Worm (Caenorhabditis elegans) whole organism, young adult: ENCODE measurements around the gene droe-4.

Experiments used
- D2030.7 ChIP-seq: fragments of 200-800 bp; sonication (Bioruptor generic); IDR thresholded peaks from 2 replicates; pipeline ENCODE4 v1.3.6; 2022; ENCODE audit warnings: missing genetic modification reagents, missing genetic modification characterization, missing compliant biosample characterization
- F10E7.11 ChIP-seq: sonication (generic microtip); optimal IDR thresholded peaks from 2 replicates; lab custom pipeline; 2017; ENCODE audit warnings: mild to moderate bottlenecking, missing genetic modification characterization, moderate library complexity, missing compliant biosample characterization
- F22D6.2 ChIP-seq: sonication (generic microtip); optimal IDR thresholded peaks from 2 replicates; lab custom pipeline; 2016; ENCODE audit warnings: mild to moderate bottlenecking, missing genetic modification characterization, missing compliant biosample characterization
- F33H1.4 ChIP-seq: fragments of 200-800 bp; sonication (Bioruptor generic); IDR thresholded peaks from 2 replicates; pipeline ENCODE4 v1.3.6; 2022; ENCODE audit warnings: missing genetic modification reagents, missing genetic modification characterization, missing compliant biosample characterization
- F39B2.1 ChIP-seq: fragments of 200-800 bp; sonication (Bioruptor generic); IDR thresholded peaks from 2 replicates; pipeline ENCODE4 v1.3.6; 2022; ENCODE audit warnings: missing genetic modification reagents, missing genetic modification characterization, missing compliant biosample characterization
- F52B5.7 ChIP-seq: sonication (generic microtip); optimal IDR thresholded peaks from 2 replicates; lab custom pipeline; 2016; ENCODE audit warnings: mild to moderate bottlenecking, missing genetic modification characterization, missing compliant biosample characterization
- F57C9.4 ChIP-seq: sonication (generic microtip); optimal IDR thresholded peaks from 2 replicates; lab custom pipeline; 2017; ENCODE audit warnings: mild to moderate bottlenecking, missing genetic modification characterization, missing compliant biosample characterization
- K11D2.4 ChIP-seq: fragments of 200-800 bp; sonication (Bioruptor generic); IDR thresholded peaks from 2 replicates; pipeline ENCODE4 v1.3.6; 2022; ENCODE audit warnings: missing genetic modification reagents, missing genetic modification characterization, missing compliant biosample characterization
- K12H6.12 ChIP-seq: fragments of 200-800 bp; sonication (Bioruptor generic); optimal IDR thresholded peaks from 2 replicates; lab custom pipeline; 2018; ENCODE audit warnings: mild to moderate bottlenecking, missing genetic modification characterization, missing compliant biosample characterization
- Y53F4B.3 ChIP-seq: fragments of 200-800 bp; sonication (Bioruptor generic); IDR thresholded peaks from 2 replicates; pipeline ENCODE4 v1.3.6; 2022; ENCODE audit warnings: missing genetic modification reagents, missing genetic modification characterization, missing compliant biosample characterization
- Y56A3A.18 ChIP-seq: fragments of 200-800 bp; sonication (Bioruptor generic); IDR thresholded peaks from 2 replicates; pipeline ENCODE4 v1.3.6; 2022; ENCODE audit warnings: missing genetic modification reagents, missing genetic modification characterization, missing compliant biosample characterization
- aptf-2 ChIP-seq: fragments of 200-800 bp; sonication (Bioruptor generic); conservative IDR thresholded peaks from 2 replicates; pipeline ENCODE4 v1.3.6; 2022; ENCODE audit warnings: missing genetic modification reagents, missing genetic modification characterization, missing compliant biosample characterization
- aptf-3 ChIP-seq: fragments of 200-800 bp; sonication (Bioruptor generic); IDR thresholded peaks from 2 replicates; pipeline ENCODE4 v1.3.6; 2022; ENCODE audit warnings: missing genetic modification characterization, missing compliant biosample characterization
- ccch-3 ChIP-seq: fragments of 200-800 bp; sonication (Bioruptor generic); optimal IDR thresholded peaks from 2 replicates; lab custom pipeline; 2018; ENCODE audit warnings: mild to moderate bottlenecking, missing genetic modification characterization, missing compliant biosample characterization
- cebp-1 ChIP-seq, 2 experiments: fragments of 200-800 bp in 1 of 2; sonication (Bioruptor generic) in 1 of 2; sonication (generic microtip) in 1 of 2; IDR thresholded peaks in 1 of 2; optimal IDR thresholded peaks in 1 of 2; 2 replicates each; pipeline versions ENCODE4 v1.3.6 to Lab custom; 2017 to 2022; ENCODE audit warnings: missing compliant biosample characterization in 2 of 2, missing genetic modification characterization in 2 of 2, mild to moderate bottlenecking in 1 of 2, missing genetic modification reagents in 1 of 2, moderate library complexity in 1 of 2
- cebp-2 ChIP-seq: fragments of 200-800 bp; sonication (Bioruptor generic); IDR thresholded peaks from 2 replicates; pipeline ENCODE4 v1.3.6; 2022; ENCODE audit warnings: missing genetic modification characterization, missing compliant biosample characterization
- ceh-27 ChIP-seq: fragments of 200-800 bp; sonication (Bioruptor generic); optimal IDR thresholded peaks from 2 replicates; lab custom pipeline; 2018; ENCODE audit warnings: mild to moderate bottlenecking, missing genetic modification characterization, moderate library complexity, missing compliant biosample characterization
- ceh-40 ChIP-seq: fragments of 200-800 bp; sonication (Bioruptor generic); IDR thresholded peaks from 2 replicates; pipeline ENCODE4 v1.3.6; 2022; ENCODE audit warnings: missing genetic modification characterization, missing compliant biosample characterization
- ceh-58 ChIP-seq: fragments of 200-800 bp; sonication (Bioruptor generic); IDR thresholded peaks from 2 replicates; pipeline ENCODE4 v1.3.6; 2022; ENCODE audit warnings: missing genetic modification characterization, missing compliant biosample characterization
- dox-1 ChIP-seq: fragments of 200-800 bp; sonication (Bioruptor generic); IDR thresholded peaks from 2 replicates; pipeline ENCODE4 v1.3.6; 2022; ENCODE audit warnings: missing genetic modification reagents, missing genetic modification characterization, missing compliant biosample characterization
- dpff-1 ChIP-seq: sonication (generic microtip); optimal IDR thresholded peaks from 2 replicates; lab custom pipeline; 2017; ENCODE audit warnings: mild to moderate bottlenecking, missing genetic modification characterization, missing compliant biosample characterization
- efl-1 ChIP-seq: fragments of 150-350 bp; optimal IDR thresholded peaks from 2 replicates; lab custom pipeline; 2014; ENCODE audit warnings: missing biosample characterization, missing genetic modification reagents, missing genetic modification characterization
- egl-44 ChIP-seq: fragments of 200-800 bp; sonication (Bioruptor generic); IDR thresholded peaks from 2 replicates; pipeline ENCODE4 v1.3.6; 2022; ENCODE audit warnings: missing genetic modification reagents, missing genetic modification characterization, missing compliant biosample characterization
- ekl-4 ChIP-seq: fragments of 200-800 bp; sonication (Bioruptor generic); IDR thresholded peaks from 2 replicates; pipeline ENCODE4 v1.3.6; 2022; ENCODE audit warnings: missing genetic modification reagents, missing genetic modification characterization, missing compliant biosample characterization
- him-1 ChIP-seq: sonication (generic microtip); optimal IDR thresholded peaks from 2 replicates; lab custom pipeline; 2016; ENCODE audit warnings: missing genotype, missing genetic modification reagents, missing genetic modification characterization, missing compliant biosample characterization
- hmg-20 ChIP-seq: fragments of 200-800 bp; sonication (Bioruptor generic); IDR thresholded peaks from 2 replicates; pipeline ENCODE4 v1.3.6; 2022; ENCODE audit warnings: missing genetic modification reagents, missing genetic modification characterization, missing compliant biosample characterization
- hsf-1 ChIP-seq: fragments of 200-800 bp; sonication (Bioruptor generic); IDR thresholded peaks from 2 replicates; pipeline ENCODE4 v1.3.6; 2022; ENCODE audit warnings: missing genetic modification reagents, missing genetic modification characterization, missing compliant biosample characterization
- lag-1 ChIP-seq: fragments of 200-800 bp; sonication (Bioruptor generic); IDR thresholded peaks from 2 replicates; pipeline ENCODE4 v1.3.6; 2022; ENCODE audit warnings: missing genetic modification reagents, missing genetic modification characterization, missing compliant biosample characterization
- let-526 ChIP-seq: fragments of 200-800 bp; sonication (Bioruptor generic); IDR thresholded peaks from 2 replicates; pipeline ENCODE4 v1.3.6; 2022; ENCODE audit warnings: missing genetic modification reagents, missing genetic modification characterization, missing compliant biosample characterization
- let-607 ChIP-seq, 2 experiments: fragments of 200-800 bp in 1 of 2; sonication (Bioruptor generic) in 1 of 2; sonication (generic microtip) in 1 of 2; optimal IDR thresholded peaks; 2 replicates each; lab custom pipeline; 2016 to 2018; ENCODE audit warnings: mild to moderate bottlenecking in 2 of 2, missing compliant biosample characterization in 2 of 2, missing genetic modification characterization in 2 of 2, moderate library complexity in 2 of 2, missing genotype in 1 of 2
- lin-35 ChIP-seq, 3 experiments: fragments of 150-350 bp in 2 of 3; sonication (generic microtip) in 1 of 3; optimal IDR thresholded peaks; 2 replicates each; lab custom pipeline; 2014 to 2018; ENCODE audit warnings: missing biosample characterization in 3 of 3, missing genetic modification characterization in 3 of 3, missing genetic modification reagents in 3 of 3
- lin-40 ChIP-seq: sonication (generic microtip); optimal IDR thresholded peaks from 2 replicates; lab custom pipeline; 2016; ENCODE audit warnings: missing genetic modification characterization, mild to moderate bottlenecking, missing compliant biosample characterization, missing genotype, missing genetic modification reagents
- lsl-1 ChIP-seq: fragments of 200-800 bp; sonication (Bioruptor generic); optimal IDR thresholded peaks from 2 replicates; lab custom pipeline; 2018; ENCODE audit warnings: mild to moderate bottlenecking, missing genetic modification characterization, moderate library complexity, missing compliant biosample characterization
- lsy-27 ChIP-seq: sonication (generic microtip); optimal IDR thresholded peaks from 2 replicates; lab custom pipeline; 2017; ENCODE audit warnings: missing genetic modification characterization, mild to moderate bottlenecking, missing compliant biosample characterization, antibody characterized with exemption, missing genotype, borderline replicate concordance; ENCODE audit not compliant: insufficient read depth
- nfya-1 ChIP-seq: sonication (generic microtip); optimal IDR thresholded peaks from 2 replicates; lab custom pipeline; 2017; ENCODE audit warnings: antibody characterized with exemption, missing compliant biosample characterization, missing genetic modification characterization, borderline replicate concordance; ENCODE audit not compliant: insufficient read depth
- nfya-2 ChIP-seq: fragments of 200-800 bp; sonication (Bioruptor generic); IDR thresholded peaks from 2 replicates; pipeline ENCODE4 v1.3.6; 2022; ENCODE audit warnings: missing genetic modification reagents, missing genetic modification characterization, missing compliant biosample characterization
- nfyb-1 ChIP-seq: fragments of 200-800 bp; sonication (Bioruptor generic); IDR thresholded peaks from 2 replicates; pipeline ENCODE4 v1.3.6; 2022; ENCODE audit warnings: missing genetic modification reagents, missing genetic modification characterization, missing compliant biosample characterization
- nhr-120 ChIP-seq: fragments of 200-800 bp; sonication (Bioruptor generic); IDR thresholded peaks from 2 replicates; pipeline ENCODE4 v1.3.6; 2022; ENCODE audit warnings: missing genetic modification characterization, missing compliant biosample characterization
- nhr-90 ChIP-seq: sonication (generic microtip); optimal IDR thresholded peaks from 2 replicates; lab custom pipeline; 2016; ENCODE audit warnings: missing genotype, mild to moderate bottlenecking, missing genetic modification characterization, missing compliant biosample characterization
- pha-4 ChIP-seq: fragments of 150-350 bp; sonication (generic microtip); optimal IDR thresholded peaks from 2 replicates; lab custom pipeline; 2014; ENCODE audit warnings: missing biosample characterization, missing genetic modification reagents, missing genetic modification characterization
- repo-1 ChIP-seq: sonication (generic microtip); optimal IDR thresholded peaks from 2 replicates; lab custom pipeline; 2017; ENCODE audit warnings: mild to moderate bottlenecking, missing genetic modification characterization, missing compliant biosample characterization
- rpc-1 ChIP-seq, 2 experiments: fragments of 150-350 bp in 1 of 2; sonication (generic microtip) in 1 of 2; optimal IDR thresholded peaks; 2 replicates each; lab custom pipeline; 2014 to 2018; ENCODE audit warnings: missing biosample characterization in 1 of 2, missing genetic modification characterization in 1 of 2, missing genetic modification reagents in 1 of 2, missing genotype in 1 of 2
- snpc-3.4 ChIP-seq: sonication (generic microtip); optimal IDR thresholded peaks from 2 replicates; lab custom pipeline; 2017; ENCODE audit warnings: missing genetic modification characterization, mild to moderate bottlenecking, missing compliant biosample characterization, antibody characterized with exemption, moderate library complexity, missing genotype, missing genetic modification reagents
- sptf-2 ChIP-seq: fragments of 200-800 bp; sonication (Bioruptor generic); optimal IDR thresholded peaks from 2 replicates; lab custom pipeline; 2018; ENCODE audit warnings: mild to moderate bottlenecking, missing genetic modification characterization, missing compliant biosample characterization
- zim-3 ChIP-seq: sonication (generic microtip); optimal IDR thresholded peaks from 2 replicates; lab custom pipeline; 2017; ENCODE audit warnings: mild to moderate bottlenecking, missing genetic modification characterization, moderate library complexity, missing compliant biosample characterization
- ztf-26 ChIP-seq: sonication (generic microtip); optimal IDR thresholded peaks from 2 replicates; lab custom pipeline; 2017; ENCODE audit warnings: missing genetic modification characterization, missing compliant biosample characterization

Gene droe-4

ce11 chrV:14028256-14028743, 35.8 kb downstream of the droe-4 start (continued):
- no peak for TF ChIP-seq nhr-90 (tag; lab: Kevin White, UChicago)
- no peak for TF ChIP-seq nfyb-1
- no peak for TF ChIP-seq K12H6.12 (tag; lab: Kevin White, UChicago)
- no peak for TF ChIP-seq F57C9.4 (tag; lab: Kevin White, UChicago)
- TF ChIP-seq F33H1.4 (GFP tag; lab: Robert Waterston, UW), result peak; percentile 66
- TF ChIP-seq lsl-1 (GFP tag; lab: Kevin White, UChicago), result peak; percentile 64
- TF ChIP-seq hsf-1 (GFP tag; lab: Robert Waterston, UW), result peak; percentile 74
- TF ChIP-seq Y53F4B.3, result peak; percentile 57
- peak; percentile 43; the same call in 1 of the 2 replicates for TF ChIP-seq cebp-1 (GFP tag; IDR thresholded peaks at IDR 0.05; lab: Robert Waterston, UW)
- no peak for TF ChIP-seq cebp-1 (tag; optimal IDR thresholded peaks at IDR 0.05; lab: Kevin White, UChicago)
- peak; percentile 15 for TF ChIP-seq efl-1 (GFP tag; lab: Kevin White, UChicago)
- no peak for TF ChIP-seq pha-4 (tag; lab: Kevin White, UChicago)
- TF ChIP-seq F10E7.11 (tag; lab: Kevin White, UChicago), result no peak
- TF ChIP-seq ztf-26 (tag; lab: Kevin White, UChicago), result no peak
- 0 out of 2 replicates have a peak, but pooled peaks have one; percentile 88 for TF ChIP-seq cebp-2
- TF ChIP-seq lin-40 (tag; lab: Kevin White, UChicago), result no peak
- TF ChIP-seq let-607 (tag; optimal IDR thresholded peaks at IDR 0.05; lab: Kevin White, UChicago), result peak in 1 of 2 experiments; percentile 15
- no peak; the same call in 1 of the 2 replicates for TF ChIP-seq F39B2.1 (GFP tag; lab: Robert Waterston, UW)
- TF ChIP-seq D2030.7 (GFP tag; lab: Robert Waterston, UW), result peak; percentile 96
- no peak for TF ChIP-seq ccch-3 (GFP tag; lab: Kevin White, UChicago)
- 0 out of 2 replicates have a peak, but pooled peaks have one; percentile 17 for TF ChIP-seq nfya-2
- no peak for TF ChIP-seq ceh-40 (GFP tag; lab: Robert Waterston, UW)
- TF ChIP-seq F52B5.7 (tag; lab: Kevin White, UChicago), result peak; percentile 76
- no peak for TF ChIP-seq zim-3 (tag; lab: Kevin White, UChicago)
- peak in 1 of 3 experiments; percentile 50 for TF ChIP-seq lin-35 (GFP tag; optimal IDR thresholded peaks at IDR 0.05; lab: Kevin White, UChicago)
- no peak for TF ChIP-seq nhr-120 (GFP tag; lab: Robert Waterston, UW)
- TF ChIP-seq aptf-2 (GFP tag; lab: Robert Waterston, UW), result peak; percentile 74; the same call in 1 of the 2 replicates
- TF ChIP-seq repo-1 (tag; lab: Kevin White, UChicago), result peak; percentile 91
- peak; percentile 94 for TF ChIP-seq him-1
- peak; percentile 57; the same call in 1 of the 2 replicates for TF ChIP-seq egl-44 (GFP tag; lab: Robert Waterston, UW)
- no peak for TF ChIP-seq nfya-1 (tag; lab: Kevin White, UChicago)
- TF ChIP-seq hmg-20 (GFP tag; lab: Robert Waterston, UW), result peak; percentile 43; the same call in 1 of the 2 replicates
- TF ChIP-seq rpc-1 (optimal IDR thresholded peaks at IDR 0.05; lab: Kevin White, UChicago), result no peak
- no peak for TF ChIP-seq rpc-1 (tag; optimal IDR thresholded peaks at IDR 0.05; lab: Kevin White, UChicago)
- no peak for TF ChIP-seq ceh-58 (GFP tag; lab: Robert Waterston, UW)
- peak; percentile 83 for TF ChIP-seq snpc-3.4 (tag; lab: Kevin White, UChicago)
- peak; percentile 96 for TF ChIP-seq dox-1 (GFP tag; lab: Robert Waterston, UW)
- peak; percentile 28 for TF ChIP-seq ceh-27
- TF ChIP-seq dpff-1 (tag; lab: Kevin White, UChicago), result peak; percentile 75
- TF ChIP-seq aptf-3 (GFP tag; lab: Robert Waterston, UW), result 0 out of 2 replicates have a peak, but pooled peaks have one; percentile 52
- peak; percentile 88 for TF ChIP-seq sptf-2 (GFP tag; lab: Kevin White, UChicago)
- TF ChIP-seq F22D6.2, result peak; percentile 12
- TF ChIP-seq ekl-4 (GFP tag; lab: Robert Waterston, UW), result peak; percentile 92
- TF ChIP-seq lsy-27 (tag; lab: Kevin White, UChicago), result no peak
- 0 out of 2 replicates have a peak, but pooled peaks have one; percentile 5 for TF ChIP-seq let-526 (GFP tag; lab: Robert Waterston, UW)
- 0 out of 2 replicates have a peak, but pooled peaks have one; percentile 78 for TF ChIP-seq Y56A3A.18
- TF ChIP-seq lag-1 (GFP tag; lab: Robert Waterston, UW), result no peak
- TF ChIP-seq K11D2.4 (GFP tag; lab: Robert Waterston, UW), result peak; percentile 52; the same call in 1 of the 2 replicates
